Worm (Caenorhabditis elegans) whole organism, L3 larva: ENCODE results near the gene lin-54.

Experiments used
- ZK546.5 ChIP-seq: sonication (generic microtip); optimal IDR thresholded peaks from 2 replicates; lab custom pipeline; 2017; ENCODE audit warnings: missing biosample characterization, missing genetic modification characterization
- aly-2 ChIP-seq: fragments of 150-350 bp; optimal IDR thresholded peaks from 2 replicates; lab custom pipeline; 2014; ENCODE audit warnings: missing biosample characterization, missing genetic modification characterization
- ama-1 ChIP-seq: fragments of 150-350 bp; optimal IDR thresholded peaks from 2 replicates; lab custom pipeline; 2018
- ceh-16 ChIP-seq: sonication (generic microtip); optimal IDR thresholded peaks from 2 replicates; lab custom pipeline; 2017; ENCODE audit warnings: missing biosample characterization, missing genetic modification characterization
- ceh-82 ChIP-seq: fragments of 150-350 bp; optimal IDR thresholded peaks from 2 replicates; lab custom pipeline; 2014; ENCODE audit warnings: missing biosample characterization, missing genetic modification characterization
- egl-5 ChIP-seq: fragments of 150-350 bp; optimal IDR thresholded peaks from 2 replicates; lab custom pipeline; 2017; ENCODE audit warnings: missing biosample characterization, missing genetic modification reagents, missing genetic modification characterization, inconsistent platforms
- elt-1 ChIP-seq: fragments of 150-350 bp; optimal IDR thresholded peaks from 2 replicates; lab custom pipeline; 2014; ENCODE audit warnings: missing biosample characterization, missing genetic modification characterization
- eor-1 ChIP-seq, 2 experiments: fragments of 150-350 bp; optimal IDR thresholded peaks; 2 replicates each; lab custom pipeline; 2014 to 2018; ENCODE audit warnings: missing biosample characterization in 2 of 2, missing genetic modification characterization in 2 of 2
- fos-1 ChIP-seq: fragments of 150-350 bp; optimal IDR thresholded peaks from 2 replicates; lab custom pipeline; 2014; ENCODE audit warnings: missing biosample characterization, missing genetic modification characterization
- hmg-11 ChIP-seq: sonication (generic microtip); optimal IDR thresholded peaks from 2 replicates; lab custom pipeline; 2016; ENCODE audit warnings: missing genetic modification characterization, missing compliant biosample characterization
- jun-1 ChIP-seq: fragments of 150-350 bp; optimal IDR thresholded peaks from 2 replicates; lab custom pipeline; 2014; ENCODE audit warnings: missing biosample characterization, missing genetic modification reagents, missing genetic modification characterization
- lin-15B ChIP-seq: fragments of 150-350 bp; optimal IDR thresholded peaks from 2 replicates; lab custom pipeline; 2014; ENCODE audit warnings: missing biosample characterization, missing genetic modification characterization
- lin-39 ChIP-seq: fragments of 150-350 bp; optimal IDR thresholded peaks from 2 replicates; lab custom pipeline; 2018; ENCODE audit warnings: missing biosample characterization, missing genetic modification reagents, missing genetic modification characterization
- lsy-12 ChIP-seq: sonication (generic microtip); optimal IDR thresholded peaks from 2 replicates; lab custom pipeline; 2016; ENCODE audit warnings: mild to moderate bottlenecking, missing genetic modification characterization, missing compliant biosample characterization
- mdl-1 ChIP-seq: fragments of 150-350 bp; optimal IDR thresholded peaks from 2 replicates; lab custom pipeline; 2014; ENCODE audit warnings: missing biosample characterization, missing genetic modification characterization
- nfya-1 ChIP-seq: sonication (generic microtip); optimal IDR thresholded peaks from 2 replicates; lab custom pipeline; 2017; ENCODE audit warnings: missing genetic modification characterization, mild to moderate bottlenecking, missing compliant biosample characterization, antibody characterized with exemption, moderate library complexity; ENCODE audit not compliant: insufficient read depth
- nhr-11 ChIP-seq: fragments of 150-350 bp; optimal IDR thresholded peaks from 2 replicates; lab custom pipeline; 2014; ENCODE audit warnings: missing biosample characterization, missing genetic modification characterization
- nhr-12 ChIP-seq: fragments of 150-350 bp; optimal IDR thresholded peaks from 2 replicates; lab custom pipeline; 2014; ENCODE audit warnings: missing biosample characterization, missing genetic modification characterization
- nhr-23 ChIP-seq: fragments of 150-350 bp; optimal IDR thresholded peaks from 2 replicates; lab custom pipeline; 2014; ENCODE audit warnings: missing biosample characterization, missing genetic modification reagents, missing genetic modification characterization
- nhr-237 ChIP-seq: fragments of 150-350 bp; optimal IDR thresholded peaks from 2 replicates; lab custom pipeline; 2014; ENCODE audit warnings: missing biosample characterization, missing genetic modification characterization
- nhr-25 ChIP-seq: sonication (generic microtip); optimal IDR thresholded peaks from 2 replicates; lab custom pipeline; 2017; ENCODE audit warnings: missing biosample characterization, missing genetic modification characterization
- nhr-28 ChIP-seq: fragments of 150-350 bp; optimal IDR thresholded peaks from 2 replicates; lab custom pipeline; 2014; ENCODE audit warnings: missing biosample characterization, missing genetic modification characterization
- nhr-67 ChIP-seq: fragments of 150-350 bp; optimal IDR thresholded peaks from 2 replicates; lab custom pipeline; 2014; ENCODE audit warnings: missing biosample characterization, missing genetic modification characterization
- nhr-76 ChIP-seq: fragments of 150-350 bp; sonication (generic microtip); optimal IDR thresholded peaks from 5 replicates; lab custom pipeline; 2014; ENCODE audit warnings: missing biosample characterization, missing genetic modification characterization
- nhr-77 ChIP-seq: fragments of 150-350 bp; optimal IDR thresholded peaks from 2 replicates; lab custom pipeline; 2014; ENCODE audit warnings: missing biosample characterization, missing genetic modification characterization
- sea-2 ChIP-seq: fragments of 150-350 bp; sonication (generic microtip); optimal IDR thresholded peaks from 4 replicates; lab custom pipeline; 2014; ENCODE audit warnings: missing biosample characterization, missing genetic modification reagents, missing genetic modification characterization
- skn-1 ChIP-seq: fragments of 150-350 bp; optimal IDR thresholded peaks from 2 replicates; lab custom pipeline; 2014; ENCODE audit warnings: missing biosample characterization, missing genetic modification characterization
- snpc-4 ChIP-seq: fragments of 150-350 bp; optimal IDR thresholded peaks from 2 replicates; lab custom pipeline; 2014; ENCODE audit warnings: missing biosample characterization, missing genetic modification characterization
- unc-39 ChIP-seq: sonication (generic microtip); optimal IDR thresholded peaks from 4 replicates; lab custom pipeline; 2017; ENCODE audit warnings: missing biosample characterization, missing genetic modification characterization
- unc-62 ChIP-seq: fragments of 150-350 bp; sonication (generic microtip); optimal IDR thresholded peaks from 4 replicates; lab custom pipeline; 2014; ENCODE audit warnings: missing biosample characterization, missing genetic modification reagents, missing genetic modification characterization
- zag-1 ChIP-seq: fragments of 150-350 bp; optimal IDR thresholded peaks from 2 replicates; lab custom pipeline; 2014; ENCODE audit warnings: missing biosample characterization, missing genetic modification characterization
- ztf-11 ChIP-seq: fragments of 150-350 bp; optimal IDR thresholded peaks from 2 replicates; lab custom pipeline; 2014; ENCODE audit warnings: missing biosample characterization, missing genetic modification characterization

Gene lin-54

DNA sequence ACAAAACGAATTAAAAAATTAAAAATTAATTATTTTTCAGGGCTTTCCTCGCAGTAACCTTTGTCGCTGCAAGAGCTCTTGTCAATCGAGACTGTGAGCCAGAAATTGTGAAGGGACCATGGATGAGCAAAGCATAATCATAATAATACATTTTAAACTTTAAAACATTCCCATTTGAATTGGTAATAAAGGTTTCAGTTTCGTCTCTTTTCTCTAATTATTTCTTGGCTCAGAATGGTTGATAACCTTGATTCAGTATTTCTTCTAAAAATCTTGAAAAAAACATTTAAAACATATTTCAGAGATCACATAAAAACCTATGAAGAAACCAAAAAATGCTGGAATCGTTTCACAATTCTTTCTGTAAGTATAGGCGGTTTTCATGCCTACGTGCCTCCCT, 18.0 kb downstream of the lin-54 start, which contains the start of gene JC8.16:
Gene JC8.16 (plus strand): TSS at position 301 of the 400 bp plus-strand sequence.
- TF ChIP-seq nhr-237 (tag; lab: Kevin White, UChicago) (no peak), ceh-16 (tag; lab: Kevin White, UChicago) (no peak), nhr-28 (tag; lab: Kevin White, UChicago) (no peak), hmg-11 (tag; lab: Kevin White, UChicago) (no peak), mdl-1 (tag; lab: Kevin White, UChicago) (no peak), elt-1 (tag; lab: Kevin White, UChicago) (no peak), lin-39 (no peak), skn-1 (tag; lab: Kevin White, UChicago) (no peak), lin-15B (tag; lab: Kevin White, UChicago) (no peak), nhr-25 (tag; lab: Kevin White, UChicago) (no peak), aly-2 (tag; lab: Kevin White, UChicago) (no peak), snpc-4 (tag; lab: Kevin White, UChicago) (no peak), nhr-67 (no peak), jun-1 (tag; lab: Kevin White, UChicago) (no peak), nhr-11 (tag; lab: Kevin White, UChicago) (no peak), eor-1 (tag; optimal IDR thresholded peaks at IDR 0.05; lab: Kevin White, UChicago) (no peak), egl-5 (tag; lab: Kevin White, UChicago) (no peak), lsy-12 (tag; lab: Kevin White, UChicago) (no peak)

DNA sequence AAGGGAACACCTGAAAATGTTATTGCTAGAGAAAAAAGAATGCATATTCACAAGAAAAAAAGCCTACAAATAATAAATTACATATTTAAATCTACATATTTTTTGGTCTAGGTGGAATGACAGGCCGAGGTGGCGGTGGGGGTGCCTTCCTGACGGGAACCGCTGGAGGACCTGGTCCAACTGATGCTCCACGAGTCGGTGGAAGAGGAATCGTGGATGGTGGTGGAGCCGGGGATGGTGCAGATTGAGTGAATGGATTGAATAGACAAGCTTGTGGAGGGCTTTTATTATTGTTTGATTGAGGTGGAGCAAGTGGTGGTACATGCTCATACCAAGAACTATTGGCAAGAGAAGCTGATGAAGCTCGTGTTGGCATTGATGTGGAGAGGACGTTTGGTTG, 20.9 kb downstream of the lin-54 start:
- TF ChIP-seq nhr-67, result no peak
- no peak for TF ChIP-seq aly-2 (tag; lab: Kevin White, UChicago)
- TF ChIP-seq ceh-82 (tag; lab: Kevin White, UChicago), result no peak
- no peak for TF ChIP-seq nhr-11 (tag; lab: Kevin White, UChicago)
- TF ChIP-seq lsy-12 (tag; lab: Kevin White, UChicago), result no peak

DNA sequence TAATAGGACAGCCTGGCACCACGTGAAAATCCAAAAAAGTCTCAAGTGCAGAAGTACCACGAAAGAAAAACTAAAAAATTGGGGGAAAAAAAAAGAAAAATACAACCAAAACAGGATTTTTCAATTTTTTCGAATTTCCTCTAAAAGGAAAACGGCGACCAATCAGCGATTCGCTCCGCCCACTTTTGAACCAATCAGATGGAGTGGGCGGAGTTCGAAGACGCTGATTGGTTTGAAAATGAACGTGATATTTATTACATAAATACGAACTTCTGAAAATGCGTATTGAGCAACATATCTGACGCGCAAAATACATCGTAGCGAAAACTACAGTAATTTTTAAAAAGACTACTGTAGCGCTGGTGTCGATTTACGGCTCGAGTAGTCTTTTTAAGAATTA, 27.5 kb downstream of the lin-54 start:
- TF ChIP-seq ama-1 (lab: Kevin White, UChicago) (no peak), nfya-1 (tag; lab: Kevin White, UChicago) (peak; percentile 57)

DNA sequence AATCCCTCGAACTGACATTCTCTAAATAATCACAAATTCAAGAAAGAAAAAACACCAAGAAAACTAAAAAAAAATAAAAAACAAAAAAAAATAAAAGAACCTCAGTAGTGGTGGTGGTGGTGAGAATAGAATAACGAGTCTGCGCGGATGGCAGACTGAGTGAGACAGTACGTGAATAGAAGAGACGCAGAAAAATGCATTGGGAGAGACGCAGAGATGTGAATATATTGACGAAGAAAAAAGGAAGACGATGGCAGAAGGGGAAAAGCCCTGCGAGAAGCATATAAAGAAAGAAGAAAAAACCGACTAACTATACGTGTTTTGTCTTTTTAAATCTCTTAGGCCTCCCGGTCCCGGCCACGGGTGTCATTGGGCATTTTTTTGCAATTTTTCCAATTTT, 31.6 kb downstream of the lin-54 start, which contains the start of gene unc-26:
Gene unc-26 (minus strand): TSS at position 23 of the 400 bp plus-strand sequence.
- no peak for TF ChIP-seq elt-1 (tag; lab: Kevin White, UChicago)
- TF ChIP-seq nhr-76 (tag; lab: Kevin White, UChicago), result no peak
- no peak for TF ChIP-seq nhr-12 (tag; lab: Kevin White, UChicago)
- peak; percentile 71 for TF ChIP-seq egl-5 (tag; lab: Kevin White, UChicago)
- TF ChIP-seq lin-39, result peak; percentile 22
- TF ChIP-seq ama-1 (lab: Kevin White, UChicago), result no peak
- no peak for TF ChIP-seq fos-1
- peak; percentile 80 for TF ChIP-seq nfya-1 (tag; lab: Kevin White, UChicago)
- no peak for TF ChIP-seq jun-1 (tag; lab: Kevin White, UChicago)
- no peak for TF ChIP-seq unc-39 (tag; lab: Kevin White, UChicago)
- TF ChIP-seq aly-2 (tag; lab: Kevin White, UChicago), result no peak
- TF ChIP-seq ceh-16 (tag; lab: Kevin White, UChicago), result no peak
- peak; percentile 86 for TF ChIP-seq hmg-11 (tag; lab: Kevin White, UChicago)
- TF ChIP-seq sea-2 (GFP tag; lab: Kevin White, UChicago), result no peak
- TF ChIP-seq nhr-67, result no peak
- no peak for TF ChIP-seq ZK546.5 (tag; lab: Kevin White, UChicago)
- TF ChIP-seq nhr-28 (tag; lab: Kevin White, UChicago), result no peak
- no peak for TF ChIP-seq skn-1 (tag; lab: Kevin White, UChicago)
- peak; percentile 17 for TF ChIP-seq lin-15B (tag; lab: Kevin White, UChicago)
- TF ChIP-seq nhr-23 (tag; lab: Kevin White, UChicago), result no peak
- no peak for TF ChIP-seq unc-62
- TF ChIP-seq lsy-12 (tag; lab: Kevin White, UChicago), result no peak
- no peak for TF ChIP-seq ztf-11 (tag; lab: Kevin White, UChicago)

DNA sequence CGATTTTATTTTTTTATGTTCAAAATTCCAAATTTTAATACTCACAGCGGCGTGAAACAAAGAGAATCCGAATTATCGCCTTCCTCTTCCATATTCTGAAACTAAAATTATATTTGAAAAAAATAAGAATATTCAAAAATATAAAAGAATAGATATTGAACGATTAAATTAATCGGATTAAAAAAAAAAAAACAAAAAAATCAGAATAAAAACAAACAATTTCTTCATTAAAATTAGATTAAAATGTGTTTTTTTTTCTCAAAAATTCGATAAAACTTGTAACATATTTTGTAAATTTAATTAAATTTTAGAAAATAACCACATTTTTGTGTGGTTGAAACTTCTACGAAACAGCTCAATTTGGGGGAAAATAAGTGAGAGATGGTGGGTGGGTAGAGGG, 41.9 kb downstream of the lin-54 start, which contains the start of gene cpsf-3:
Gene cpsf-3 (minus strand): TSS at position 101 of the 400 bp plus-strand sequence.
- TF ChIP-seq zag-1 (tag; lab: Kevin White, UChicago), result no peak
- TF ChIP-seq nhr-77, result no peak
- no peak for TF ChIP-seq unc-62
